Worm (Caenorhabditis elegans) whole organism, L3 larva: ENCODE data around the gene ZK666.8.

Experiments used
- R02D3.7 ChIP-seq: fragments of 150-350 bp; optimal IDR thresholded peaks from 2 replicates; lab custom pipeline; 2014; ENCODE audit warnings: missing biosample characterization, missing genetic modification characterization
- ZK546.5 ChIP-seq: sonication (generic microtip); optimal IDR thresholded peaks from 2 replicates; lab custom pipeline; 2017; ENCODE audit warnings: missing biosample characterization, missing genetic modification characterization
- ama-1 ChIP-seq: fragments of 150-350 bp; optimal IDR thresholded peaks from 2 replicates; lab custom pipeline; 2018
- ceh-16 ChIP-seq: sonication (generic microtip); optimal IDR thresholded peaks from 2 replicates; lab custom pipeline; 2017; ENCODE audit warnings: missing biosample characterization, missing genetic modification characterization
- lin-15B ChIP-seq: fragments of 150-350 bp; optimal IDR thresholded peaks from 2 replicates; lab custom pipeline; 2014; ENCODE audit warnings: missing biosample characterization, missing genetic modification characterization
- mdl-1 ChIP-seq: fragments of 150-350 bp; optimal IDR thresholded peaks from 2 replicates; lab custom pipeline; 2014; ENCODE audit warnings: missing biosample characterization, missing genetic modification characterization
- skn-1 ChIP-seq: fragments of 150-350 bp; optimal IDR thresholded peaks from 2 replicates; lab custom pipeline; 2014; ENCODE audit warnings: missing biosample characterization, missing genetic modification characterization

ce11 chrII:10449707-10450106 is 43.2 kb downstream of the ZK666.8 start, which contains the start of gene lin-56:
- TF ChIP-seq lin-15B (tag; lab: Kevin White, UChicago) (no peak), mdl-1 (no peak), ceh-16 (no peak), ama-1 (lab: Kevin White, UChicago) (no peak), R02D3.7 (no peak), ZK546.5 (tag; lab: Kevin White, UChicago) (no peak), skn-1 (tag; lab: Kevin White, UChicago) (no peak)
